Worm (Caenorhabditis elegans) whole organism, early embryonic: ENCODE results near the gene C45G9.6.

ENCODE experiments used
- B0310.2 ChIP-seq: sonication (generic microtip); optimal IDR thresholded peaks from 2 replicates; lab custom pipeline; 2016; ENCODE audit warnings: mild to moderate bottlenecking, missing genetic modification characterization, missing compliant biosample characterization
- F13C5.2 ChIP-seq: sonication (generic microtip); optimal IDR thresholded peaks from 2 replicates; lab custom pipeline; 2017; ENCODE audit warnings: mild to moderate bottlenecking, missing genetic modification characterization, inconsistent platforms, missing compliant biosample characterization
- aly-1 ChIP-seq: sonication (generic microtip); optimal IDR thresholded peaks from 2 replicates; lab custom pipeline; 2016; ENCODE audit warnings: missing genetic modification characterization, missing compliant biosample characterization
- ama-1 ChIP-seq: fragments of 150-350 bp; optimal IDR thresholded peaks from 2 replicates; lab custom pipeline; 2014
- ceh-13 ChIP-seq: fragments of 200-800 bp; sonication (Bioruptor generic); optimal IDR thresholded peaks from 2 replicates; lab custom pipeline; 2018; ENCODE audit warnings: mild to moderate bottlenecking, missing genetic modification characterization, missing compliant biosample characterization
- ceh-36 ChIP-seq: sonication (generic microtip); optimal IDR thresholded peaks from 2 replicates; lab custom pipeline; 2016; ENCODE audit warnings: missing genetic modification characterization, inconsistent platforms, missing compliant biosample characterization
- ets-7 ChIP-seq: sonication (generic microtip); optimal IDR thresholded peaks from 2 replicates; lab custom pipeline; 2016; ENCODE audit warnings: missing genotype, missing genetic modification characterization, missing compliant biosample characterization
- flt-1 ChIP-seq: fragments of 200-800 bp; sonication (Bioruptor generic); IDR thresholded peaks from 2 replicates; pipeline ENCODE4 v1.3.6; 2022; ENCODE audit warnings: missing genetic modification characterization, missing compliant biosample characterization
- hmbx-1 ChIP-seq: sonication (generic microtip); optimal IDR thresholded peaks from 2 replicates; lab custom pipeline; 2016; ENCODE audit warnings: mild to moderate bottlenecking, missing genetic modification characterization, missing compliant biosample characterization
- hmg-4 ChIP-seq: fragments of 200-800 bp; sonication (Bioruptor generic); optimal IDR thresholded peaks from 2 replicates; lab custom pipeline; 2018; ENCODE audit warnings: mild to moderate bottlenecking, missing genetic modification characterization, missing compliant biosample characterization
- hnd-1 ChIP-seq: sonication (generic microtip); optimal IDR thresholded peaks from 2 replicates; lab custom pipeline; 2016; ENCODE audit warnings: missing genetic modification characterization, missing compliant biosample characterization
- pes-1 ChIP-seq: fragments of 200-800 bp; sonication (Bioruptor generic); IDR thresholded peaks from 2 replicates; pipeline ENCODE4 v1.3.6; 2022; ENCODE audit warnings: missing genetic modification reagents, missing genetic modification characterization, missing compliant biosample characterization
- scrt-1 ChIP-seq: fragments of 200-800 bp; sonication (Bioruptor generic); IDR thresholded peaks from 2 replicates; pipeline ENCODE4 v1.3.6; 2022; ENCODE audit warnings: missing genetic modification characterization, missing compliant biosample characterization
- sea-1 ChIP-seq: fragments of 200-800 bp; sonication (Bioruptor generic); conservative IDR thresholded peaks from 2 replicates; pipeline ENCODE4 v1.3.6; 2022; ENCODE audit warnings: missing genetic modification characterization, missing compliant biosample characterization
- tbx-11 ChIP-seq: fragments of 200-800 bp; sonication (Bioruptor generic); IDR thresholded peaks from 2 replicates; pipeline ENCODE4 v1.3.6; 2022; ENCODE audit warnings: missing genetic modification characterization, missing compliant biosample characterization
- tbx-37 ChIP-seq: fragments of 200-800 bp; sonication (Bioruptor generic); conservative IDR thresholded peaks from 2 replicates; pipeline ENCODE4 v1.3.6; 2022; ENCODE audit warnings: missing genetic modification reagents, missing genetic modification characterization, missing compliant biosample characterization
- tra-4 ChIP-seq: sonication (generic microtip); optimal IDR thresholded peaks from 2 replicates; lab custom pipeline; 2017; ENCODE audit warnings: missing genetic modification characterization, missing compliant biosample characterization

The C45G9.6 gene

ce11 chrIII:5021689-5022088 lies 14.6 kb upstream of the C45G9.6 start, which contains the start of gene R144.3:
TSS of gene R144.3 (plus strand) at chrIII:5021989.
- no peak for TF ChIP-seq flt-1 (GFP tag; lab: Robert Waterston, UW)
- TF ChIP-seq ets-7 (tag; lab: Kevin White, UChicago): no peak
- no peak for TF ChIP-seq tbx-37 (GFP tag; lab: Robert Waterston, UW)
- TF ChIP-seq F13C5.2 (tag; lab: Kevin White, UChicago): no peak
- TF ChIP-seq ceh-13 (GFP tag; lab: Kevin White, UChicago): no peak
- TF ChIP-seq B0310.2 (tag; lab: Kevin White, UChicago): no peak
- no peak for TF ChIP-seq tbx-11
- no peak for TF ChIP-seq hmg-4 (GFP tag; lab: Kevin White, UChicago)
- TF ChIP-seq aly-1 (tag; lab: Kevin White, UChicago): no peak

- TF ChIP-seq sea-1 (GFP tag; lab: Robert Waterston, UW): no peak
- TF ChIP-seq aly-1 (tag; lab: Kevin White, UChicago): no peak
- no peak for TF ChIP-seq F13C5.2 (tag; lab: Kevin White, UChicago)
- no peak for TF ChIP-seq ceh-36 (tag; lab: Kevin White, UChicago)
- TF ChIP-seq ceh-13 (GFP tag; lab: Kevin White, UChicago): no peak
- TF ChIP-seq ets-7 (tag; lab: Kevin White, UChicago): no peak
- no peak for TF ChIP-seq hmbx-1
- TF ChIP-seq pes-1 (GFP tag; lab: Robert Waterston, UW): no peak
- TF ChIP-seq tra-4: no peak
- TF ChIP-seq hnd-1 (tag; lab: Kevin White, UChicago): no peak
- TF ChIP-seq scrt-1 (GFP tag; lab: Robert Waterston, UW): no peak
- no peak for TF ChIP-seq tbx-37 (GFP tag; lab: Robert Waterston, UW)
- TF ChIP-seq B0310.2 (tag; lab: Kevin White, UChicago): no peak
- no peak for TF ChIP-seq flt-1 (GFP tag; lab: Robert Waterston, UW)
- TF ChIP-seq ama-1 (lab: Kevin White, UChicago): no peak
- TF ChIP-seq hmg-4 (GFP tag; lab: Kevin White, UChicago): no peak
- no peak for TF ChIP-seq tbx-11
Measured at ce11 chrIII:5022964-5023363, 13.3 kb upstream of the C45G9.6 start, which contains the start of gene R144.13. TSS of gene R144.13 (plus strand) at chrIII:5023264.

- TF ChIP-seq tbx-37 (GFP tag; lab: Robert Waterston, UW) (no peak), ceh-13 (GFP tag; lab: Kevin White, UChicago) (no peak), aly-1 (tag; lab: Kevin White, UChicago) (no peak), tbx-11 (no peak), ets-7 (tag; lab: Kevin White, UChicago) (no peak), B0310.2 (tag; lab: Kevin White, UChicago) (no peak), ama-1 (lab: Kevin White, UChicago) (no peak), sea-1 (GFP tag; lab: Robert Waterston, UW) (no peak), flt-1 (GFP tag; lab: Robert Waterston, UW) (no peak), hmg-4 (GFP tag; lab: Kevin White, UChicago) (no peak), pes-1 (GFP tag; lab: Robert Waterston, UW) (no peak), F13C5.2 (tag; lab: Kevin White, UChicago) (no peak), hnd-1 (tag; lab: Kevin White, UChicago) (no peak), hmbx-1 (no peak), ceh-36 (tag; lab: Kevin White, UChicago) (no peak), tra-4 (no peak), scrt-1 (GFP tag; lab: Robert Waterston, UW) (no peak)
Measured at ce11 chrIII:5023642-5024041, 12.6 kb upstream of the C45G9.6 start.

- TF ChIP-seq ceh-13 (GFP tag; lab: Kevin White, UChicago) (no peak), tra-4 (peak; percentile 31), tbx-37 (GFP tag; lab: Robert Waterston, UW) (no peak)
Measured at ce11 chrIII:5024393-5024964, 11.8 kb upstream of the C45G9.6 start, which contains the start of gene pcf-11. TSS of gene pcf-11 (plus strand) at chrIII:5024914.

- TF ChIP-seq hnd-1 (tag; lab: Kevin White, UChicago) (no peak), F13C5.2 (tag; lab: Kevin White, UChicago) (no peak), aly-1 (tag; lab: Kevin White, UChicago) (no peak), flt-1 (GFP tag; lab: Robert Waterston, UW) (no peak), ama-1 (lab: Kevin White, UChicago) (peak; percentile 62), pes-1 (GFP tag; lab: Robert Waterston, UW) (no peak), scrt-1 (GFP tag; lab: Robert Waterston, UW) (no peak)
Measured at ce11 chrIII:5025136-5025629, 11.1 kb upstream of the C45G9.6 start.

ce11 chrIII:5026366-5026765 lies 9.9 kb upstream of the C45G9.6 start:
- no peak for TF ChIP-seq ceh-36 (tag; lab: Kevin White, UChicago)
- no peak for TF ChIP-seq scrt-1 (GFP tag; lab: Robert Waterston, UW)
- no peak for TF ChIP-seq tbx-11
- TF ChIP-seq flt-1 (GFP tag; lab: Robert Waterston, UW): no peak

- TF ChIP-seq sea-1 (GFP tag; lab: Robert Waterston, UW) (0 out of 2 replicates have a peak, but pooled peaks have one; percentile 16), hmbx-1 (no peak), hnd-1 (tag; lab: Kevin White, UChicago) (no peak), ets-7 (tag; lab: Kevin White, UChicago) (no peak), tra-4 (no peak), B0310.2 (tag; lab: Kevin White, UChicago) (peak; percentile 32), tbx-11 (no peak), pes-1 (GFP tag; lab: Robert Waterston, UW) (no peak), aly-1 (tag; lab: Kevin White, UChicago) (no peak), scrt-1 (GFP tag; lab: Robert Waterston, UW) (no peak), ama-1 (lab: Kevin White, UChicago) (peak; percentile 27), F13C5.2 (tag; lab: Kevin White, UChicago) (no peak), ceh-13 (GFP tag; lab: Kevin White, UChicago) (no peak), ceh-36 (tag; lab: Kevin White, UChicago) (no peak), tbx-37 (GFP tag; lab: Robert Waterston, UW) (no peak)
Measured at ce11 chrIII:5027219-5027618, 9.0 kb upstream of the C45G9.6 start.
